Worm (Caenorhabditis elegans): ENCODE results near the gene mesp-1.

The mesp-1 gene

ce11 chrIV:8453178-8453577 lies 45.9 kb upstream of the mesp-1 start:
- TF ChIP-seq unc-62 (GFP tag; optimal IDR thresholded peaks at IDR 0.05) (no peak), lsy-2 (tag; optimal IDR thresholded peaks at IDR 0.05) (no peak), tlp-1 (tag; optimal IDR thresholded peaks at IDR 0.05) (no peak), grh-1 (GFP tag; IDR thresholded peaks at IDR 0.05) (no peak), snpc-4 (tag; optimal IDR thresholded peaks at IDR 0.05) (no peak), vab-15 (tag; optimal IDR thresholded peaks at IDR 0.05) (no peak), elt-2 (tag; optimal IDR thresholded peaks at IDR 0.05) (peak; percentile 96), ceh-88 (GFP tag; IDR thresholded peaks at IDR 0.05) (no peak), pqm-1 (tag; optimal IDR thresholded peaks at IDR 0.05) (peak; percentile 52), sox-4 (tag; optimal IDR thresholded peaks at IDR 0.05) (no peak), nhr-71 (tag; optimal IDR thresholded peaks at IDR 0.05) (peak; percentile 6), egl-13 (tag; optimal IDR thresholded peaks at IDR 0.05) (no peak), lin-35 (GFP tag; optimal IDR thresholded peaks at IDR 0.05) (peak in 1 of 2 experiments; percentile 2)

DNA sequence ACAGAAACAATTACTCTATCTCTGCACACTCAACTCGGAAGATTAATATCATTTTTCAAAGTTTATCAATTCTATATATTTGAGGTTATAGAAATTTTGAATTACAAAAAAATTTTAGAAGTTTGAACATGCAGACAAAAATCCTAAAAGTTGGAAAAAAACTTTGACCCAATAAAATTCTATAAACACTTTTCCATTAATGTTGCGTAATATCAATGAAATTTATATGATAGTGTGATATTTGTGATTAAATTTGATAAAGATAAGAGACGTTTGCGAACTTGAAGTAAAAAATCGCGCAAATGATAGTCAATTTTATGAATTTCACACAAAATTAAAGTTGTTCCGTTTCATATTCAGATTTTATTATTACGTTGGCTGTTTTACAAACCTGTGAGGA lies 45.0 kb upstream of the mesp-1 start:
- TF ChIP-seq nhr-12 (tag; optimal IDR thresholded peaks at IDR 0.05), result no peak
- TF ChIP-seq fkh-10 (GFP tag; optimal IDR thresholded peaks at IDR 0.05), result no peak
- peak; percentile 28 for TF ChIP-seq tlp-1 (tag; optimal IDR thresholded peaks at IDR 0.05)
- no peak for TF ChIP-seq sox-4 (tag; optimal IDR thresholded peaks at IDR 0.05)
- TF ChIP-seq elt-2 (tag; optimal IDR thresholded peaks at IDR 0.05), result peak; percentile 46
- TF ChIP-seq unc-98 (GFP tag; IDR thresholded peaks at IDR 0.05), result no peak

DNA sequence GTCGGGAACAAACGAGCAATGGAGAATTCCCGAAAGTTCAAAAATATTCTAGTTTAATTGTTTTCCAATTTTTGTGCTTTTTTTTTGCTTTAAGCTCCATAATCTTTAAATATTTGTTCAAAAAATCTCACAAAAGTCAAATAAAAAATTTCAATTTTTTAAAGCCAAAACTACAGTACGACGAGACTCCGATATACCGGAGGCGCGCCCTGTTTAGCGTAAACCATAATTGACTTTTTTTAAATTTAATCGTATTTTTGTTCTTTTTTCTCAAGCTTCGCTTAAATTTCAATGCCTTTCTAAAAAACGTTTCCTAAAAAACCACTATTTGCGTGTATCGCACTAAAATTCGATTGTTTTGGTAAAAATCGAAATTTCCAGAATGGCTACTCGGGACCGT lies 42.2 kb upstream of the mesp-1 start, which contains the start of gene syx-4:
syx-4 (plus strand) TSS at position 382 of the 400 bp plus-strand sequence.
- no peak for TF ChIP-seq grh-1 (GFP tag; IDR thresholded peaks at IDR 0.05)
- no peak for TF ChIP-seq C04F5.9 (tag; optimal IDR thresholded peaks at IDR 0.05)
- TF ChIP-seq C16A3.4 (tag; optimal IDR thresholded peaks at IDR 0.05), result no peak
- TF ChIP-seq snu-23 (GFP tag; optimal IDR thresholded peaks at IDR 0.05), result no peak
- TF ChIP-seq vab-15 (tag; optimal IDR thresholded peaks at IDR 0.05), result no peak
- TF ChIP-seq xbp-1 (tag; optimal IDR thresholded peaks at IDR 0.05), result no peak
- no peak for TF ChIP-seq isw-1 (GFP tag; IDR thresholded peaks at IDR 0.05)
- no peak for TF ChIP-seq ztf-4 (tag; optimal IDR thresholded peaks at IDR 0.05)
- TF ChIP-seq nhr-19 (GFP tag; conservative IDR thresholded peaks at IDR 0.05), result no peak
- TF ChIP-seq efl-1 (optimal IDR thresholded peaks at IDR 0.05), result no peak
- no peak for TF ChIP-seq efl-1 (GFP tag; optimal IDR thresholded peaks at IDR 0.05 in 1 of 2)
- TF ChIP-seq dsc-1 (tag; optimal IDR thresholded peaks at IDR 0.05), result no peak
- TF ChIP-seq nhr-11 (tag; optimal IDR thresholded peaks at IDR 0.05), result no peak

ce11 chrIV:8460208-8460607 lies 38.9 kb upstream of the mesp-1 start, which contains the start of gene ant-1.4:
Gene ant-1.4 (minus strand): TSS chrIV:8460308.
- no peak for TF ChIP-seq unc-86 (tag; optimal IDR thresholded peaks at IDR 0.05)
- TF ChIP-seq nhr-85 (tag), result no peak
- no peak for TF ChIP-seq hpl-2 (GFP tag; optimal IDR thresholded peaks at IDR 0.05)
- TF ChIP-seq mef-2 (tag; optimal IDR thresholded peaks at IDR 0.05), result no peak
- no peak for TF ChIP-seq grh-1 (GFP tag; IDR thresholded peaks at IDR 0.05)
- TF ChIP-seq snpc-4 (tag; optimal IDR thresholded peaks at IDR 0.05), result no peak
- TF ChIP-seq nhr-77 (tag; optimal IDR thresholded peaks at IDR 0.05), result no peak
- TF ChIP-seq C16A3.4 (tag; optimal IDR thresholded peaks at IDR 0.05), result no peak
- TF ChIP-seq lin-15B (tag; optimal IDR thresholded peaks at IDR 0.05), result no peak
- no peak for TF ChIP-seq fkh-10 (GFP tag; optimal IDR thresholded peaks at IDR 0.05)

DNA sequence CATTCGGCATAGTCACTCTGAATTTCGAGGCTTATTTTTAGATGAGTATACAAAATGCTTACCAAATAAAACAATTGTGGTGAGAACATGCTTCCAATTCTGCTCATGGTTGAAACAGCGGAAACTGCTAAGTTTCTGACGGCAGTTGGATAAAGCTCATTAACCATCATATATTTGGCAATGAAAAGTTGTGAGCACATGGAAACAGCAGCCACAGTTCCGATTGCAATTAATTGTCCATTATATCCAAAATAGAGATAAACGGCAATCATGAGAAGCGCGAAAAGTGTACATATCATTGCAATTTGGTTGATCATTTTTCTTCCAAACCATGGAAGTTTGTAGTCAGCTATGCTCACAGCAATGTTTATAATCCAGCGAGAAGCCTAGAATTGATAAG lies 37.9 kb upstream of the mesp-1 start:
- TF ChIP-seq aly-2 (tag; optimal IDR thresholded peaks at IDR 0.05) (no peak), mdl-1 (tag; optimal IDR thresholded peaks at IDR 0.05) (no peak), irx-1 (tag; optimal IDR thresholded peaks at IDR 0.05) (no peak), efl-1 (optimal IDR thresholded peaks at IDR 0.05) (no peak), efl-1 (GFP tag; optimal IDR thresholded peaks at IDR 0.05 in 1 of 2) (peak in 1 of 2 experiments; percentile 7), nhr-90 (tag; optimal IDR thresholded peaks at IDR 0.05; ENCODE audit: poor library complexity) (no peak), dpl-1 (GFP tag; optimal IDR thresholded peaks at IDR 0.05) (no peak)

Data from whole organism, L1 larva.